Fruit fly (Drosophila melanogaster): ENCODE results near the gene CG32755.

Gene CG32755

dm6 chrX:5907916-5908315 is 42.1 kb upstream of the CG32755 start, which contains the start of gene CG12236 (continued):
- TF ChIP-seq slp2 (GFP tag; optimal IDR thresholded peaks at IDR 0.05) (peak; percentile 10), fd102C (GFP tag; optimal IDR thresholded peaks at IDR 0.05) (peak; percentile 16), CG15479 (GFP tag; optimal IDR thresholded peaks at IDR 0.05) (no peak), Trl (optimal IDR thresholded peaks at IDR 0.05) (no peak), Trl (GFP tag; optimal IDR thresholded peaks at IDR 0.05) (peak; percentile 49), CG10654 (GFP tag; optimal IDR thresholded peaks at IDR 0.05) (peak; percentile 24), CG17568 (GFP tag; optimal IDR thresholded peaks at IDR 0.05) (no peak), CG16813 (GFP tag; IDR thresholded peaks at IDR 0.05; ENCODE audit: partially characterized antibody) (0 out of 3 replicates have a peak, but pooled peaks have one; percentile 21), tap (tag; optimal IDR thresholded peaks at IDR 0.05) (no peak), CG9609 (GFP tag; optimal IDR thresholded peaks at IDR 0.05) (peak; percentile 11), ab (GFP tag; optimal IDR thresholded peaks at IDR 0.05) (no peak), az2 (GFP tag; optimal IDR thresholded peaks at IDR 0.05) (no peak), CG14667 (GFP tag; IDR thresholded peaks at IDR 0.05) (no peak), HmgD (GFP tag; optimal IDR thresholded peaks at IDR 0.05) (peak; percentile 63), CG16779 (GFP tag; IDR thresholded peaks at IDR 0.05) (no peak), Gug (GFP tag; IDR thresholded peaks at IDR 0.05) (no peak), Max (GFP tag; optimal IDR thresholded peaks at IDR 0.05) (peak; percentile 20), esg (GFP tag; conservative IDR thresholded peaks at IDR 0.05) (no peak), CG6791 (GFP tag; IDR thresholded peaks at IDR 0.05; ENCODE audit: partially characterized antibody) (peak; percentile 59; the same call in 2 of the 3 replicates), Hr3 (GFP tag; optimal IDR thresholded peaks at IDR 0.05) (peak; percentile 21), CG10979 (tag; optimal IDR thresholded peaks at IDR 0.05) (peak; percentile 28), CG8765 (GFP tag; IDR thresholded peaks at IDR 0.05) (no peak), Rfx (GFP tag; IDR thresholded peaks at IDR 0.05) (peak; percentile 82), Myb (GFP tag; optimal IDR thresholded peaks at IDR 0.05) (peak; percentile 90), Asciz (GFP tag; optimal IDR thresholded peaks at IDR 0.05) (no peak), CG3065 (GFP tag; optimal IDR thresholded peaks at IDR 0.05) (no peak), trem (tag; optimal IDR thresholded peaks at IDR 0.05) (peak; percentile 89), CG2116 (GFP tag; optimal IDR thresholded peaks at IDR 0.05) (peak; percentile 99), Opbp (GFP tag; IDR thresholded peaks at IDR 0.05; ENCODE audit: partially characterized antibody) (peak; percentile 66; the same call in 2 of the 3 replicates), Nf-YC (tag; optimal IDR thresholded peaks at IDR 0.05) (peak; percentile 47), CG11696 (GFP tag; IDR thresholded peaks at IDR 0.05) (no peak), Bdp1 (GFP tag; optimal IDR thresholded peaks at IDR 0.05) (no peak), sim (GFP tag; IDR thresholded peaks at IDR 0.05) (no peak), pita (GFP tag; optimal IDR thresholded peaks at IDR 0.05) (no peak), CG18599 (GFP tag; optimal IDR thresholded peaks at IDR 0.05) (peak; percentile 13), Hsf (GFP tag; optimal IDR thresholded peaks at IDR 0.05) (peak; percentile 44), CG33557 (GFP tag; optimal IDR thresholded peaks at IDR 0.05) (no peak), CG7556 (GFP tag; optimal IDR thresholded peaks at IDR 0.05) (no peak), CG3281 (GFP tag; optimal IDR thresholded peaks at IDR 0.05) (peak; percentile 6), CG1832 (GFP tag; optimal IDR thresholded peaks at IDR 0.05) (no peak), Antp (GFP tag; optimal IDR thresholded peaks at IDR 0.05) (peak; percentile 34), CG2129 (GFP tag; IDR thresholded peaks at IDR 0.05; ENCODE audit: partially characterized antibody) (no peak), Mad (GFP tag; optimal IDR thresholded peaks at IDR 0.05) (peak; percentile 4), CkIIα-i1 (GFP tag; IDR thresholded peaks at IDR 0.05) (no peak), tx (GFP tag; optimal IDR thresholded peaks at IDR 0.05) (no peak), Doc3 (GFP tag; IDR thresholded peaks at IDR 0.05; ENCODE audit: partially characterized antibody) (no peak), CG8089 (GFP tag; optimal IDR thresholded peaks at IDR 0.05) (peak; percentile 24), Spps (tag; optimal IDR thresholded peaks at IDR 0.05) (no peak), ftz-f1 (GFP tag; optimal IDR thresholded peaks at IDR 0.05) (peak; percentile 77), gem (tag; optimal IDR thresholded peaks at IDR 0.05) (no peak), tna (GFP tag; IDR thresholded peaks at IDR 0.05; ENCODE audit: partially characterized antibody) (no peak), cad (GFP tag; optimal IDR thresholded peaks at IDR 0.05) (no peak)

Data from whole organism, embryonic.